Fruit fly (Drosophila melanogaster) whole organism, embryonic: ENCODE measurements around the gene Nepl14.

Source experiments
- Antp ChIP-seq: fragments of 200-800 bp; sonication (Bioruptor generic); optimal IDR thresholded peaks from 3 replicates; lab custom pipeline; 2016; ENCODE audit warnings: missing biosample characterization, missing genetic modification characterization
- Atf-2 ChIP-seq: fragments of 200-800 bp; sonication (Bioruptor generic); optimal IDR thresholded peaks from 2 replicates; lab custom pipeline; 2016; ENCODE audit warnings: missing biosample characterization, missing genetic modification characterization
- CG10431 ChIP-seq: fragments of 200-800 bp; sonication (Bioruptor generic); optimal IDR thresholded peaks from 3 replicates; lab custom pipeline; 2018; ENCODE audit warnings: missing biosample characterization, mild to moderate bottlenecking, missing genetic modification characterization
- CG13287 ChIP-seq: fragments of 200-800 bp; sonication (Bioruptor generic); IDR thresholded peaks from 2 replicates; pipeline ENCODE4 v1.3.6; 2022; ENCODE audit warnings: missing biosample characterization, missing genetic modification characterization; ENCODE audit not compliant: partially characterized antibody
- CG14710 ChIP-seq: fragments of 200-800 bp; sonication (Bioruptor generic); optimal IDR thresholded peaks from 3 replicates; lab custom pipeline; 2019; ENCODE audit warnings: missing biosample characterization, mild to moderate bottlenecking, missing genetic modification characterization, moderate library complexity
- CG17912 ChIP-seq: fragments of 200-800 bp; sonication (Bioruptor generic); optimal IDR thresholded peaks from 2 replicates; lab custom pipeline; 2018; ENCODE audit warnings: missing biosample characterization, mild to moderate bottlenecking, missing genetic modification characterization
- CG18764 ChIP-seq: fragments of 200-800 bp; sonication (Bioruptor generic); optimal IDR thresholded peaks from 3 replicates; lab custom pipeline; 2016; ENCODE audit warnings: missing biosample characterization, missing genetic modification characterization
- CG34224 ChIP-seq: fragments of 200-800 bp; sonication (Bioruptor generic); IDR thresholded peaks from 3 replicates; pipeline ENCODE4 v1.3.6; 2022; ENCODE audit warnings: missing biosample characterization, missing genetic modification characterization; ENCODE audit not compliant: partially characterized antibody
- CG43689 ChIP-seq: fragments of 200-800 bp; sonication (Bioruptor generic); IDR thresholded peaks from 2 replicates; pipeline ENCODE4 v1.3.6; 2022; ENCODE audit warnings: missing biosample characterization, missing genetic modification characterization
- CG4424 ChIP-seq: fragments of 200-800 bp; sonication (Bioruptor generic); optimal IDR thresholded peaks from 3 replicates; lab custom pipeline; 2016; ENCODE audit warnings: missing biosample characterization, missing genetic modification characterization
- CG4820 ChIP-seq: fragments of 200-800 bp; sonication (Bioruptor generic); optimal IDR thresholded peaks from 3 replicates; lab custom pipeline; 2016; ENCODE audit warnings: missing biosample characterization, missing genetic modification characterization
- CG4854 ChIP-seq: fragments of 200-800 bp; sonication (Bioruptor generic); optimal IDR thresholded peaks from 2 replicates; lab custom pipeline; 2016; ENCODE audit warnings: missing biosample characterization, missing genetic modification characterization, inconsistent platforms
- CG6765 ChIP-seq: fragments of 200-800 bp; sonication (Bioruptor generic); optimal IDR thresholded peaks from 3 replicates; lab custom pipeline; 2017; ENCODE audit warnings: missing biosample characterization, mild to moderate bottlenecking, missing genetic modification characterization
- CG7357 ChIP-seq: fragments of 200-800 bp; sonication (Bioruptor generic); IDR thresholded peaks from 3 replicates; pipeline ENCODE4 v1.3.6; 2022; ENCODE audit warnings: missing biosample characterization, missing genetic modification characterization
- CG7745 ChIP-seq: fragments of 200-800 bp; sonication (Bioruptor generic); optimal IDR thresholded peaks from 2 replicates; lab custom pipeline; 2018; ENCODE audit warnings: missing biosample characterization, mild to moderate bottlenecking, missing genetic modification characterization, moderate library complexity
- CG8944 ChIP-seq: fragments of 200-800 bp; sonication (Bioruptor generic); optimal IDR thresholded peaks from 3 replicates; lab custom pipeline; 2016; ENCODE audit warnings: missing biosample characterization, missing genetic modification characterization
- CG9437 ChIP-seq: fragments of 200-800 bp; sonication (Bioruptor generic); optimal IDR thresholded peaks from 2 replicates; lab custom pipeline; 2018; ENCODE audit warnings: missing biosample characterization, mild to moderate bottlenecking, missing genetic modification characterization
- CG9727 ChIP-seq: fragments of 200-800 bp; sonication (Bioruptor generic); optimal IDR thresholded peaks from 3 replicates; lab custom pipeline; 2017; ENCODE audit warnings: missing biosample characterization, mild to moderate bottlenecking, missing genetic modification characterization
- Dip3 ChIP-seq: fragments of 200-800 bp; sonication (Bioruptor generic); optimal IDR thresholded peaks from 3 replicates; lab custom pipeline; 2016; ENCODE audit warnings: missing biosample characterization, missing genetic modification characterization
- Dref ChIP-seq: fragments of 200-800 bp; sonication (Bioruptor generic); IDR thresholded peaks from 2 replicates; pipeline ENCODE4 v1.3.6; 2022; ENCODE audit warnings: missing biosample characterization, missing genetic modification characterization
- E2f2 ChIP-seq: fragments of 200-800 bp; sonication (Bioruptor generic); IDR thresholded peaks from 2 replicates; pipeline ENCODE4 v1.3.6; 2022; ENCODE audit warnings: missing biosample characterization, missing genetic modification characterization
- HLH4C ChIP-seq: fragments of 200-800 bp; sonication (Bioruptor generic); IDR thresholded peaks from 3 replicates; pipeline ENCODE4 v1.3.6; 2022; ENCODE audit warnings: missing biosample characterization, missing genetic modification characterization; ENCODE audit not compliant: partially characterized antibody
- Hmr ChIP-seq: fragments of 200-800 bp; sonication (Bioruptor generic); optimal IDR thresholded peaks from 3 replicates; lab custom pipeline; 2017; ENCODE audit warnings: mild to moderate bottlenecking, missing biosample characterization, missing genetic modification reagents, missing genetic modification characterization
- Hr3 ChIP-seq: fragments of 200-800 bp; sonication (Bioruptor generic); optimal IDR thresholded peaks from 3 replicates; lab custom pipeline; 2016; ENCODE audit warnings: missing biosample characterization, missing genetic modification characterization
- MBD-R2 ChIP-seq: fragments of 200-800 bp; sonication (Bioruptor generic); IDR thresholded peaks from 2 replicates; pipeline ENCODE4 v1.3.6; 2022; ENCODE audit warnings: missing biosample characterization, missing genetic modification characterization
- MESR4 ChIP-seq: fragments of 200-800 bp; sonication (Bioruptor generic); optimal IDR thresholded peaks from 2 replicates; lab custom pipeline; 2018; ENCODE audit warnings: missing biosample characterization, mild to moderate bottlenecking, missing genetic modification characterization, moderate library complexity
- NC2β ChIP-seq: fragments of 200-800 bp; sonication (Bioruptor generic); optimal IDR thresholded peaks from 2 replicates; lab custom pipeline; 2016; ENCODE audit warnings: missing biosample characterization, missing genetic modification characterization
- Opbp ChIP-seq: fragments of 200-800 bp; sonication (Bioruptor generic); IDR thresholded peaks from 3 replicates; pipeline ENCODE4 v1.3.6; 2022; ENCODE audit warnings: missing biosample characterization, missing genetic modification characterization; ENCODE audit not compliant: partially characterized antibody
- Scr ChIP-seq: fragments of 200-800 bp; sonication (Bioruptor generic); IDR thresholded peaks from 2 replicates; pipeline ENCODE4 v1.3.6; 2022; ENCODE audit warnings: missing biosample characterization, missing genetic modification characterization; ENCODE audit not compliant: partially characterized antibody
- YL-1 ChIP-seq: fragments of 200-800 bp; sonication (Bioruptor generic); optimal IDR thresholded peaks from 3 replicates; lab custom pipeline; 2017; ENCODE audit warnings: missing biosample characterization, mild to moderate bottlenecking, missing genetic modification characterization
- amos ChIP-seq: fragments of 200-800 bp; sonication (Bioruptor generic); IDR thresholded peaks from 2 replicates; pipeline ENCODE4 v1.3.6; 2022; ENCODE audit warnings: missing biosample characterization, missing genetic modification characterization; ENCODE audit not compliant: partially characterized antibody
- cato ChIP-seq: fragments of 200-800 bp; sonication (Bioruptor generic); optimal IDR thresholded peaks from 2 replicates; lab custom pipeline; 2016; ENCODE audit warnings: missing biosample characterization, missing genetic modification characterization, borderline replicate concordance
- crc ChIP-seq: fragments of 200-800 bp; sonication (Bioruptor generic); optimal IDR thresholded peaks from 2 replicates; lab custom pipeline; 2016; ENCODE audit warnings: missing biosample characterization, missing genetic modification characterization
- dati ChIP-seq: fragments of 200-800 bp; sonication (Bioruptor generic); IDR thresholded peaks from 2 replicates; pipeline ENCODE4 v1.3.6; 2022; ENCODE audit warnings: missing biosample characterization, missing genetic modification characterization
- grau ChIP-seq: fragments of 200-800 bp; optimal IDR thresholded peaks from 3 replicates; lab custom pipeline; 2019; ENCODE audit warnings: missing biosample characterization, mild to moderate bottlenecking, missing genetic modification characterization, moderate library complexity
- hth ChIP-seq: fragments of >200 bp; optimal IDR thresholded peaks from 2 replicates; lab custom pipeline; 2017; ENCODE audit warnings: inconsistent platforms
- knrl ChIP-seq: fragments of 200-800 bp; sonication (Bioruptor generic); IDR thresholded peaks from 3 replicates; pipeline ENCODE4 v1.3.6; 2022; ENCODE audit warnings: missing biosample characterization, missing genetic modification characterization; ENCODE audit not compliant: partially characterized antibody
- lab ChIP-seq: fragments of 200-800 bp; sonication (Bioruptor generic); optimal IDR thresholded peaks from 3 replicates; lab custom pipeline; 2017; ENCODE audit warnings: missing biosample characterization, missing genetic modification characterization, mild to moderate bottlenecking, moderate library complexity, missing genetic modification reagents
- mirr ChIP-seq: fragments of 200-800 bp; sonication (Bioruptor generic); optimal IDR thresholded peaks from 3 replicates; lab custom pipeline; 2018; ENCODE audit warnings: missing biosample characterization, mild to moderate bottlenecking, missing genetic modification characterization
- otp ChIP-seq: fragments of 200-800 bp; sonication (Bioruptor generic); IDR thresholded peaks from 3 replicates; pipeline ENCODE4, ENCODE4 v1.3.6; 2022; ENCODE audit warnings: missing biosample characterization, missing genetic modification characterization
- p53 ChIP-seq: fragments of 200-800 bp; sonication (Bioruptor generic); optimal IDR thresholded peaks from 2 replicates; lab custom pipeline; 2016; ENCODE audit warnings: missing biosample characterization, missing genetic modification characterization
- pnt ChIP-seq: fragments of 200-800 bp; sonication (Bioruptor generic); optimal IDR thresholded peaks from 3 replicates; lab custom pipeline; 2016; ENCODE audit warnings: missing biosample characterization, missing genetic modification characterization
- row ChIP-seq: fragments of 200-800 bp; sonication (Bioruptor generic); IDR thresholded peaks from 3 replicates; pipeline ENCODE4 v1.3.6; 2022; ENCODE audit warnings: missing biosample characterization, missing genetic modification characterization
- sna ChIP-seq: fragments of 200-800 bp; sonication (Bioruptor generic); IDR thresholded peaks from 2 replicates; pipeline ENCODE4 v1.3.6; 2022; ENCODE audit warnings: missing biosample characterization, missing genetic modification characterization; ENCODE audit not compliant: partially characterized antibody
- sr ChIP-seq: fragments of 200-800 bp; sonication (Bioruptor generic); IDR thresholded peaks from 3 replicates; pipeline ENCODE4 v1.3.6; 2022; ENCODE audit warnings: missing biosample characterization, missing genetic modification characterization
- sug ChIP-seq: fragments of 200-800 bp; optimal IDR thresholded peaks from 2 replicates; lab custom pipeline; 2019; ENCODE audit warnings: missing biosample characterization, mild to moderate bottlenecking, missing genetic modification characterization, moderate library complexity
- ttk ChIP-seq: fragments of 200-800 bp; sonication (Bioruptor generic); IDR thresholded peaks from 2 replicates; pipeline ENCODE4 v2.1.2; 2022; ENCODE audit warnings: missing biosample characterization, missing genetic modification characterization
- vvl ChIP-seq: fragments of 200-800 bp; sonication (Bioruptor generic); IDR thresholded peaks from 2 replicates; pipeline ENCODE4 v1.3.6; 2022; ENCODE audit warnings: missing biosample characterization, missing genetic modification characterization
- wek ChIP-seq: fragments of 200-800 bp; sonication (Bioruptor generic); optimal IDR thresholded peaks from 3 replicates; lab custom pipeline; 2018; ENCODE audit warnings: missing biosample characterization, mild to moderate bottlenecking, missing genetic modification characterization, moderate library complexity

The Nepl14 gene

DNA sequence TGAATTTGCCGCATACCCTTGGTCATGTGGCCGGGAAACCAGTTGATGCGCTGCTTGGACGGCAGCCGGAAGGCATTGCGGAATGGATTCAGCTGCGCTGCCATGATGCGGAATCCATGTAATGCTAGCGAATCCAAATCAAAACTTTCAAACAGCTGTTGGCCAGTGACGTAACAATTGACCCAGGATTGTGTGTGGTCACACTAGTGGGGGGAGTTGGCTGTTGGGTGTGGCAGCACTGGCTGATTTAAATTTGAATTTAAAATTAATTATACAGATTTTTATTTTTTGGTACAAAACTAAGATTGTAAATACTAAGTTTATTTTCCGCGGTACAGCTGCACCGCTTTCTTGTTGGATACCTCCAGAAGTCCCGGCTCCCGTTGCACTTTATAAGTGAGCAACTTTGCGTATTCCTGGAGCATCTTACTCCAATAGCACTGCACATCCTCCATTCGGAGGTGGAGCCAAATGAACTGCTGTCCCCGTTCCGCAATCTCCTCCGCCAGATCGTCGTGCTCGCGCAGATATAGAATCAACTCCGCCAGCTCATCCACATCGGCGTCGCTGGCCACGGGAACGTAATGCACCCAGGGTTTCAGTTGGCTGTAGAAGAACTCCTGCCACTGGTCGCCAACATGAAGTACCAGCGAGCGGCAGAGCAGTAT lies 16.0 kb downstream of the Nepl14 start, which contains the start of gene CG17141 (continued):
- TF ChIP-seq CG43689 (GFP tag; lab: Robert Waterston, UW), result no peak
- TF ChIP-seq Opbp (GFP tag; lab: Robert Waterston, UW), result no peak
- no peak for TF ChIP-seq Hmr
- no peak for TF ChIP-seq CG4820 (GFP tag; lab: Kevin White, UChicago)
- TF ChIP-seq CG7745, result no peak
- peak; percentile 43; the same call in 1 of the 3 replicates for TF ChIP-seq knrl (GFP tag; lab: Robert Waterston, UW)
- peak; percentile 40; the same call in 1 of the 2 replicates for TF ChIP-seq amos
- peak; percentile 12; the same call in 1 of the 3 replicates for TF ChIP-seq row (GFP tag; lab: Robert Waterston, UW)
- TF ChIP-seq HLH4C (GFP tag; lab: Robert Waterston, UW), result peak; percentile 22; the same call in 1 of the 3 replicates
- no peak for TF ChIP-seq CG4854
- TF ChIP-seq sna (GFP tag; lab: Robert Waterston, UW), result peak; percentile 27; the same call in 1 of the 2 replicates
- TF ChIP-seq YL-1 (GFP tag; lab: Kevin White, UChicago), result peak; percentile 67
- TF ChIP-seq CG14710 (tag; lab: Kevin White, UChicago), result peak; percentile 100
- peak; percentile 9 for TF ChIP-seq CG10431
- TF ChIP-seq crc, result no peak
- TF ChIP-seq dati, result no peak
- peak; percentile 31; the same call in 1 of the 2 replicates for TF ChIP-seq Scr (GFP tag; lab: Robert Waterston, UW)
- no peak for TF ChIP-seq Antp (GFP tag; lab: Kevin White, UChicago)
- TF ChIP-seq sug (tag; lab: Kevin White, UChicago), result no peak
- TF ChIP-seq hth, result no peak
- no peak for TF ChIP-seq grau
- peak; percentile 97 for TF ChIP-seq E2f2 (GFP tag; lab: Robert Waterston, UW)
- peak; percentile 83 for TF ChIP-seq vvl
- TF ChIP-seq pnt, result no peak
- TF ChIP-seq Dip3 (GFP tag; lab: Kevin White, UChicago), result no peak
- no peak for TF ChIP-seq p53 (GFP tag; lab: Kevin White, UChicago)
- no peak for TF ChIP-seq mirr (GFP tag; lab: Kevin White, UChicago)
- TF ChIP-seq NC2β (GFP tag; lab: Kevin White, UChicago), result no peak
- no peak for TF ChIP-seq CG4424 (GFP tag; lab: Kevin White, UChicago)
- no peak for TF ChIP-seq sr (GFP tag; lab: Robert Waterston, UW)
- no peak for TF ChIP-seq cato
- no peak for TF ChIP-seq CG7357
- TF ChIP-seq CG18764 (GFP tag; lab: Kevin White, UChicago), result no peak
- no peak for TF ChIP-seq CG6765 (GFP tag; lab: Kevin White, UChicago)
- no peak for TF ChIP-seq CG8944 (GFP tag; lab: Kevin White, UChicago)
- TF ChIP-seq Atf-2, result no peak
- peak; percentile 60 for TF ChIP-seq CG13287
- no peak for TF ChIP-seq otp (GFP tag; lab: Robert Waterston, UW)
- no peak for TF ChIP-seq CG17912 (GFP tag; lab: Kevin White, UChicago)
- TF ChIP-seq MESR4 (GFP tag; lab: Kevin White, UChicago), result peak; percentile 77
- TF ChIP-seq Hr3, result no peak
- TF ChIP-seq CG9437 (GFP tag; lab: Kevin White, UChicago), result no peak
- TF ChIP-seq ttk (GFP tag; lab: Robert Waterston, UW), result no peak
- no peak for TF ChIP-seq CG9727 (GFP tag; lab: Kevin White, UChicago)
- no peak for TF ChIP-seq wek
- TF ChIP-seq CG34224 (GFP tag; lab: Robert Waterston, UW), result peak; percentile 34; the same call in 1 of the 3 replicates
- TF ChIP-seq MBD-R2 (GFP tag; lab: Robert Waterston, UW), result peak; percentile 97
- peak; percentile 38; the same call in 1 of the 2 replicates for TF ChIP-seq Dref (GFP tag; lab: Robert Waterston, UW)
- no peak for TF ChIP-seq lab
